Worm (Caenorhabditis elegans): ENCODE measurements around the gene lpr-3.
A peak's percentile ranks its signal among the peaks of the same experiment; 100 is the strongest.

lpr-3 gene

ce11 chrX:11031047-11031695 is 26.0 kb upstream of the lpr-3 start (continued):
- no peak for TF ChIP-seq ztf-28 (GFP tag; IDR thresholded peaks at IDR 0.05)
- TF ChIP-seq akir-1 (GFP tag; optimal IDR thresholded peaks at IDR 0.05) = peak; percentile 57
- TF ChIP-seq tbx-9 (tag; optimal IDR thresholded peaks at IDR 0.05; ENCODE audit: borderline replicate concordance) = no peak
- no peak; the same call in 1 of the 2 replicates for TF ChIP-seq B0336.3 (GFP tag; IDR thresholded peaks at IDR 0.05)
- TF ChIP-seq egl-18 (GFP tag; IDR thresholded peaks at IDR 0.05) = peak; percentile 77; the same call in 1 of the 2 replicates
- TF ChIP-seq lir-1 (GFP tag; conservative IDR thresholded peaks at IDR 0.05) = 0 out of 2 replicates have a peak, but pooled peaks have one; percentile 47
- TF ChIP-seq attf-3 (GFP tag; conservative IDR thresholded peaks at IDR 0.05) = no peak; the same call in 1 of the 2 replicates
- peak; percentile 72 for TF ChIP-seq mcd-1 (GFP tag; IDR thresholded peaks at IDR 0.05)
- no peak for TF ChIP-seq snpc-1.1 (tag; optimal IDR thresholded peaks at IDR 0.05; ENCODE audit: insufficient read depth)
- peak; percentile 78 for TF ChIP-seq nhr-80 (tag; optimal IDR thresholded peaks at IDR 0.05)
- peak; percentile 54 for TF ChIP-seq B0035.1 (tag; optimal IDR thresholded peaks at IDR 0.05)
- peak; percentile 80 for TF ChIP-seq ceh-27 (GFP tag; optimal IDR thresholded peaks at IDR 0.05)
- peak; percentile 22 for TF ChIP-seq nhr-27 (tag; optimal IDR thresholded peaks at IDR 0.05)
- peak; percentile 31 for TF ChIP-seq hmg-20 (GFP tag; IDR thresholded peaks at IDR 0.05)
- TF ChIP-seq snpc-4 (GFP tag; optimal IDR thresholded peaks at IDR 0.05) = peak; percentile 50
- TF ChIP-seq snpc-4 (tag; optimal IDR thresholded peaks at IDR 0.05) = peak in 1 of 4 experiments; percentile 46
- TF ChIP-seq ceh-91 (GFP tag; IDR thresholded peaks at IDR 0.05) = no peak
- peak; percentile 9 for TF ChIP-seq F57A8.1 (GFP tag; optimal IDR thresholded peaks at IDR 0.05)
- no peak for TF ChIP-seq hlh-26 (GFP tag; conservative IDR thresholded peaks at IDR 0.05)
- TF ChIP-seq ztf-18 (tag; optimal IDR thresholded peaks at IDR 0.05) = peak; percentile 55
- TF ChIP-seq ceh-100 (GFP tag; IDR thresholded peaks at IDR 0.05) = 0 out of 2 replicates have a peak, but pooled peaks have one; percentile 19
- TF ChIP-seq F52B5.7 (tag; optimal IDR thresholded peaks at IDR 0.05) = peak; percentile 31
- peak; percentile 97 for TF ChIP-seq K12H6.12 (tag; optimal IDR thresholded peaks at IDR 0.05)
- TF ChIP-seq lsl-1 (GFP tag; optimal IDR thresholded peaks at IDR 0.05) = no peak
- TF ChIP-seq gei-17 (GFP tag; optimal IDR thresholded peaks at IDR 0.05) = peak; percentile 74
- TF ChIP-seq bed-2 (GFP tag; IDR thresholded peaks at IDR 0.05) = no peak
- no peak for TF ChIP-seq dpff-1 (tag; optimal IDR thresholded peaks at IDR 0.05)
- no peak for TF ChIP-seq F55B11.4 (tag; optimal IDR thresholded peaks at IDR 0.05; ENCODE audit: borderline replicate concordance, insufficient read depth)
- peak; percentile 21 for TF ChIP-seq die-1 (tag; optimal IDR thresholded peaks at IDR 0.05)
- no peak for TF ChIP-seq madf-3 (GFP tag; IDR thresholded peaks at IDR 0.05)
- peak; percentile 83 for TF ChIP-seq ztf-26 (tag; optimal IDR thresholded peaks at IDR 0.05)
- 0 out of 2 replicates have a peak, but pooled peaks have one; percentile 22 for TF ChIP-seq F37B4.10 (GFP tag; IDR thresholded peaks at IDR 0.05)
- TF ChIP-seq aptf-3 (GFP tag; IDR thresholded peaks at IDR 0.05) = no peak
- TF ChIP-seq Y79H2A.3 (GFP tag; conservative IDR thresholded peaks at IDR 0.05) = no peak
- TF ChIP-seq nfyb-1 (GFP tag; IDR thresholded peaks at IDR 0.05) = peak; percentile 80
- TF ChIP-seq egrh-3 (GFP tag; IDR thresholded peaks at IDR 0.05) = peak; percentile 86
- peak; percentile 90 for TF ChIP-seq dox-1 (GFP tag; IDR thresholded peaks at IDR 0.05)
- TF ChIP-seq lin-26 (GFP tag; IDR thresholded peaks at IDR 0.05) = 0 out of 2 replicates have a peak, but pooled peaks have one; percentile 45
- peak; percentile 21 for TF ChIP-seq snpc-3.4 (tag; optimal IDR thresholded peaks at IDR 0.05)
- peak; percentile 94 for TF ChIP-seq lin-40 (tag; optimal IDR thresholded peaks at IDR 0.05)
- peak; percentile 63 for TF ChIP-seq pbrm-1 (GFP tag; IDR thresholded peaks at IDR 0.05)
- TF ChIP-seq mxl-1 (tag; optimal IDR thresholded peaks at IDR 0.05) = peak; percentile 55
- TF ChIP-seq zfh-2 (GFP tag; conservative IDR thresholded peaks at IDR 0.05) = peak; percentile 99
- peak; percentile 34 for TF ChIP-seq tbp1 (GFP tag; optimal IDR thresholded peaks at IDR 0.05)
- peak; percentile 14; the same call in 1 of the 2 replicates for TF ChIP-seq rcor-1 (GFP tag; IDR thresholded peaks at IDR 0.05)
- no peak for TF ChIP-seq hrde-1 (tag; optimal IDR thresholded peaks at IDR 0.05; ENCODE audit: borderline replicate concordance)
- peak; percentile 75 for TF ChIP-seq ekl-4 (GFP tag; IDR thresholded peaks at IDR 0.05)
